Fruit fly (Drosophila melanogaster) whole organism, embryonic: ENCODE data around the gene CG13457.

Source experiments
- Blimp-1 ChIP-seq: fragments of 200-800 bp; sonication (Bioruptor generic); optimal IDR thresholded peaks from 3 replicates; lab custom pipeline; 2018; ENCODE audit warnings: missing biosample characterization, missing genetic modification characterization, mild to moderate bottlenecking, moderate library complexity, missing genetic modification reagents
- CG10979 ChIP-seq: fragments of 200-800 bp; sonication (Bioruptor generic); optimal IDR thresholded peaks from 2 replicates; lab custom pipeline; 2018; ENCODE audit warnings: missing biosample characterization, mild to moderate bottlenecking, missing genetic modification characterization, moderate library complexity
- CG11504 ChIP-seq: fragments of 200-800 bp; sonication (Bioruptor generic); optimal IDR thresholded peaks from 3 replicates; lab custom pipeline; 2019; ENCODE audit warnings: missing biosample characterization, mild to moderate bottlenecking, missing genetic modification characterization, moderate library complexity
- CG12071 ChIP-seq: fragments of 200-800 bp; sonication (Bioruptor generic); optimal IDR thresholded peaks from 3 replicates; lab custom pipeline; 2018; ENCODE audit warnings: missing biosample characterization, mild to moderate bottlenecking, missing genetic modification characterization
- CG12391 ChIP-seq: fragments of 200-800 bp; sonication (Bioruptor generic); optimal IDR thresholded peaks from 3 replicates; lab custom pipeline; 2018; ENCODE audit warnings: missing biosample characterization, mild to moderate bottlenecking, missing genetic modification characterization, moderate library complexity
- CG13296 ChIP-seq: fragments of 200-800 bp; sonication (Bioruptor generic); optimal IDR thresholded peaks from 3 replicates; lab custom pipeline; 2018; ENCODE audit warnings: missing biosample characterization, mild to moderate bottlenecking, missing genetic modification characterization
- CG13424 ChIP-seq: fragments of 200-800 bp; sonication (Bioruptor generic); optimal IDR thresholded peaks from 2 replicates; lab custom pipeline; 2019; ENCODE audit warnings: missing biosample characterization, mild to moderate bottlenecking, missing genetic modification characterization, moderate library complexity
- CG15269 ChIP-seq: fragments of 200-800 bp; sonication (Bioruptor generic); optimal IDR thresholded peaks from 2 replicates; lab custom pipeline; 2018; ENCODE audit warnings: missing biosample characterization, mild to moderate bottlenecking, missing genetic modification characterization, moderate library complexity
- CG15601 ChIP-seq: fragments of 200-800 bp; sonication (Bioruptor generic); optimal IDR thresholded peaks from 3 replicates; lab custom pipeline; 2019; ENCODE audit warnings: missing biosample characterization, mild to moderate bottlenecking, missing genetic modification characterization, moderate library complexity
- CG16815 ChIP-seq: fragments of 200-800 bp; sonication (Bioruptor generic); optimal IDR thresholded peaks from 3 replicates; lab custom pipeline; 2017; ENCODE audit warnings: missing biosample characterization, mild to moderate bottlenecking, missing genetic modification characterization
- CG17385 ChIP-seq: fragments of 200-800 bp; sonication (Bioruptor generic); optimal IDR thresholded peaks from 3 replicates; lab custom pipeline; 2018; ENCODE audit warnings: missing biosample characterization, mild to moderate bottlenecking, missing genetic modification characterization
- CG18262 ChIP-seq: fragments of 200-800 bp; optimal IDR thresholded peaks from 3 replicates; lab custom pipeline; 2019; ENCODE audit warnings: missing biosample characterization, mild to moderate bottlenecking, missing genetic modification characterization, moderate library complexity
- CG2199 ChIP-seq: fragments of 200-800 bp; sonication (Bioruptor generic); IDR thresholded peaks from 3 replicates; pipeline ENCODE4 v1.3.6; 2022; ENCODE audit warnings: missing biosample characterization, missing genetic modification characterization
- CG2712 ChIP-seq: fragments of 200-800 bp; optimal IDR thresholded peaks from 3 replicates; lab custom pipeline; 2019; ENCODE audit warnings: missing biosample characterization, mild to moderate bottlenecking, missing genetic modification characterization, moderate library complexity
- CG31441 ChIP-seq: fragments of 200-800 bp; sonication (Bioruptor generic); IDR thresholded peaks from 2 replicates; pipeline ENCODE4 v1.3.6; 2022; ENCODE audit warnings: missing biosample characterization, missing genetic modification characterization
- CG7556 ChIP-seq: fragments of 200-800 bp; sonication (Bioruptor generic); optimal IDR thresholded peaks from 2 replicates; lab custom pipeline; 2017; ENCODE audit warnings: missing biosample characterization, mild to moderate bottlenecking, missing genetic modification characterization
- CoRest ChIP-seq: fragments of 200-800 bp; sonication (Bioruptor generic); optimal IDR thresholded peaks from 3 replicates; lab custom pipeline; 2018; ENCODE audit warnings: missing biosample characterization, mild to moderate bottlenecking, missing genetic modification characterization, moderate library complexity
- D19A ChIP-seq: fragments of 200-800 bp; optimal IDR thresholded peaks from 3 replicates; lab custom pipeline; 2019; ENCODE audit warnings: missing biosample characterization, mild to moderate bottlenecking, missing genetic modification characterization, moderate library complexity
- Dek ChIP-seq: fragments of 200-800 bp; sonication (Bioruptor generic); optimal IDR thresholded peaks from 3 replicates; lab custom pipeline; 2019; ENCODE audit warnings: missing biosample characterization, mild to moderate bottlenecking, missing genetic modification characterization, moderate library complexity
- Hr51 ChIP-seq, 2 experiments: fragments of 200-800 bp; sonication (Bioruptor generic); optimal IDR thresholded peaks; 2 replicates in 1 of 2; 3 replicates in 1 of 2; lab custom pipeline; 2016 to 2018; ENCODE audit warnings: missing biosample characterization in 2 of 2, missing genetic modification characterization in 2 of 2, mild to moderate bottlenecking in 1 of 2, moderate library complexity in 1 of 2
- Hr78 ChIP-seq, 2 experiments: fragments of 200-800 bp in 1 of 2; fragments of >200 bp in 1 of 2; sonication (Bioruptor generic) in 1 of 2; optimal IDR thresholded peaks; 2 replicates each; lab custom pipeline; 2017 to 2019; ENCODE audit warnings: missing biosample characterization in 2 of 2, missing genetic modification characterization in 2 of 2, mild to moderate bottlenecking in 1 of 2, moderate library complexity in 1 of 2
- MBD-R2 ChIP-seq: fragments of 200-800 bp; sonication (Bioruptor generic); IDR thresholded peaks from 2 replicates; pipeline ENCODE4 v1.3.6; 2022; ENCODE audit warnings: missing biosample characterization, missing genetic modification characterization
- Meics ChIP-seq: fragments of 200-800 bp; sonication (Bioruptor generic); optimal IDR thresholded peaks from 2 replicates; lab custom pipeline; 2017; ENCODE audit warnings: missing biosample characterization, mild to moderate bottlenecking, missing genetic modification characterization
- Nf-YC ChIP-seq: fragments of 200-800 bp; optimal IDR thresholded peaks from 3 replicates; lab custom pipeline; 2019; ENCODE audit warnings: missing biosample characterization, mild to moderate bottlenecking, missing genetic modification characterization, moderate library complexity
- Oli ChIP-seq: fragments of 200-800 bp; sonication (Bioruptor generic); optimal IDR thresholded peaks from 2 replicates; lab custom pipeline; 2018; ENCODE audit warnings: missing biosample characterization, mild to moderate bottlenecking, missing genetic modification characterization, moderate library complexity
- PHDP ChIP-seq: fragments of 200-800 bp; sonication (Bioruptor generic); optimal IDR thresholded peaks from 3 replicates; lab custom pipeline; 2018; ENCODE audit warnings: missing biosample characterization, mild to moderate bottlenecking, missing genetic modification characterization, moderate library complexity
- Sox102F ChIP-seq: fragments of 200-800 bp; sonication (Bioruptor generic); optimal IDR thresholded peaks from 2 replicates; lab custom pipeline; 2018; ENCODE audit warnings: missing biosample characterization, mild to moderate bottlenecking, missing genetic modification characterization, moderate library complexity
- ac ChIP-seq: fragments of 200-800 bp; sonication (Bioruptor generic); optimal IDR thresholded peaks from 3 replicates; lab custom pipeline; 2017; ENCODE audit warnings: missing biosample characterization, mild to moderate bottlenecking, missing genetic modification characterization
- bsh ChIP-seq, 2 experiments: fragments of 200-800 bp; sonication (Bioruptor generic); optimal IDR thresholded peaks; 2 replicates each; lab custom pipeline; 2017 to 2018; ENCODE audit warnings: mild to moderate bottlenecking in 2 of 2, missing biosample characterization in 2 of 2, missing genetic modification characterization in 2 of 2, moderate library complexity in 1 of 2
- cato ChIP-seq: fragments of 200-800 bp; sonication (Bioruptor generic); optimal IDR thresholded peaks from 2 replicates; lab custom pipeline; 2016; ENCODE audit warnings: missing biosample characterization, missing genetic modification characterization, borderline replicate concordance
- chn ChIP-seq: fragments of 200-800 bp; sonication (Bioruptor generic); optimal IDR thresholded peaks from 2 replicates; lab custom pipeline; 2016; ENCODE audit warnings: missing biosample characterization, missing genetic modification characterization
- dmrt99B ChIP-seq: fragments of 200-800 bp; sonication (Bioruptor generic); optimal IDR thresholded peaks from 2 replicates; lab custom pipeline; 2018; ENCODE audit warnings: missing biosample characterization, mild to moderate bottlenecking, missing genetic modification characterization, moderate library complexity
- gcm ChIP-seq: fragments of 200-800 bp; sonication (Bioruptor generic); optimal IDR thresholded peaks from 2 replicates; lab custom pipeline; 2019; ENCODE audit warnings: missing biosample characterization, mild to moderate bottlenecking, missing genetic modification characterization, moderate library complexity
- gem ChIP-seq: fragments of 200-800 bp; sonication (Bioruptor generic); optimal IDR thresholded peaks from 2 replicates; lab custom pipeline; 2019; ENCODE audit warnings: missing biosample characterization, mild to moderate bottlenecking, missing genetic modification characterization, moderate library complexity
- grau ChIP-seq: fragments of 200-800 bp; optimal IDR thresholded peaks from 3 replicates; lab custom pipeline; 2019; ENCODE audit warnings: missing biosample characterization, mild to moderate bottlenecking, missing genetic modification characterization, moderate library complexity
- gsb-n ChIP-seq: fragments of 200-800 bp; sonication (Bioruptor generic); optimal IDR thresholded peaks from 3 replicates; lab custom pipeline; 2018; ENCODE audit warnings: missing biosample characterization, mild to moderate bottlenecking, missing genetic modification characterization
- mirr ChIP-seq: fragments of 200-800 bp; sonication (Bioruptor generic); optimal IDR thresholded peaks from 3 replicates; lab custom pipeline; 2018; ENCODE audit warnings: missing biosample characterization, mild to moderate bottlenecking, missing genetic modification characterization
- phol ChIP-seq: fragments of 200-800 bp; sonication (Bioruptor generic); optimal IDR thresholded peaks from 3 replicates; lab custom pipeline; 2018; ENCODE audit warnings: missing biosample characterization, mild to moderate bottlenecking, missing genetic modification characterization, moderate library complexity
- row ChIP-seq: fragments of 200-800 bp; sonication (Bioruptor generic); IDR thresholded peaks from 3 replicates; pipeline ENCODE4 v1.3.6; 2022; ENCODE audit warnings: missing biosample characterization, missing genetic modification characterization
- sd ChIP-seq: fragments of 200-800 bp; sonication (Bioruptor generic); optimal IDR thresholded peaks from 3 replicates; lab custom pipeline; 2018; ENCODE audit warnings: missing biosample characterization, mild to moderate bottlenecking, missing genetic modification characterization, moderate library complexity
- sima ChIP-seq: fragments of 200-800 bp; sonication (Bioruptor generic); optimal IDR thresholded peaks from 2 replicates; lab custom pipeline; 2016; ENCODE audit warnings: missing biosample characterization, missing genetic modification characterization
- sr ChIP-seq: fragments of 200-800 bp; sonication (Bioruptor generic); IDR thresholded peaks from 3 replicates; pipeline ENCODE4 v1.3.6; 2022; ENCODE audit warnings: missing biosample characterization, missing genetic modification characterization
- stwl ChIP-seq: fragments of 200-800 bp; sonication (Bioruptor generic); optimal IDR thresholded peaks from 3 replicates; lab custom pipeline; 2018; ENCODE audit warnings: missing biosample characterization, mild to moderate bottlenecking, missing genetic modification characterization, moderate library complexity
- sug ChIP-seq: fragments of 200-800 bp; optimal IDR thresholded peaks from 2 replicates; lab custom pipeline; 2019; ENCODE audit warnings: missing biosample characterization, mild to moderate bottlenecking, missing genetic modification characterization, moderate library complexity
- tap ChIP-seq: fragments of 200-800 bp; optimal IDR thresholded peaks from 3 replicates; lab custom pipeline; 2019; ENCODE audit warnings: missing biosample characterization, mild to moderate bottlenecking, missing genetic modification characterization, moderate library complexity
- unpg ChIP-seq: fragments of 200-800 bp; sonication (Bioruptor generic); optimal IDR thresholded peaks from 3 replicates; lab custom pipeline; 2018; ENCODE audit warnings: missing biosample characterization, mild to moderate bottlenecking, missing genetic modification characterization, moderate library complexity
- wdn ChIP-seq: fragments of 200-800 bp; sonication (Bioruptor generic); IDR thresholded peaks from 2 replicates; pipeline ENCODE4 v1.3.6; 2022; ENCODE audit warnings: missing biosample characterization, missing genetic modification characterization

The CG13457 gene

DNA sequence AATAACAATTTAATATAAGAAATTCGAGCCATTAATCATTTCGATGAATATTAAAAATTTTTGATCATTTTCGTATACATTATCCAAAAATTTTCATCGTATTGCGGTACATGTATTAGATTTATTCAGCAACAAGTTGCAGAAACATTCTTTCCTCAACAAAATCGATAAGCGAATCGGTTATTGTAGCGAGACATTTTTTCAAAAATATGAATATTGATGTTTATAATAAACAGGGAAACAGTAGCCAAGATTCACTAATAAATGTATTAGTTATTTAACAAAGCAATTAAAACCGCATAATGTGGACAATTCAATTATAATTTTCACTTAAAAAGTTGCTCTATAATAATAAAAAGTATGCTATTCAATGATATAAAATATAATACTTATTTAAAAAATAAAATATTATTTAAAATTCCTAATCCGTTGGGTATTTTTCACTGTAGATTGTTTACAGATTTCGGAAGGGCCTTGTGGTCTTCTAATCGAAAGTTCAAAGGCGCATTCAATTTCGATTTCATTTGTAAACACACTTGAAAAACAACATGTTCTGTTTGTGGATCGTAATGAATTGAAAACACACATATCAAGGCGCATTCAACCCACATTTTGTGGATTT lies 42.0 kb downstream of the CG13457 start (continued):
- peak; percentile 55 for TF ChIP-seq CG12391 (tag; lab: Kevin White, UChicago)
- TF ChIP-seq unpg (GFP tag; lab: Kevin White, UChicago): peak; percentile 40
- peak; percentile 57 for TF ChIP-seq CG18262 (tag; lab: Kevin White, UChicago)
- TF ChIP-seq sima (GFP tag; lab: Kevin White, UChicago): no peak
- TF ChIP-seq gcm (GFP tag; lab: Kevin White, UChicago): peak; percentile 7
- no peak for TF ChIP-seq CG12071
- TF ChIP-seq Hr51 (GFP tag; optimal IDR thresholded peaks at IDR 0.05; lab: Kevin White, UChicago): peak in 1 of 2 experiments; percentile 65
- peak; percentile 5 for TF ChIP-seq Oli (tag; lab: Kevin White, UChicago)
- TF ChIP-seq chn (GFP tag; lab: Kevin White, UChicago): no peak
- peak; percentile 48 for TF ChIP-seq CG31441
- TF ChIP-seq sr: no peak
- peak; percentile 46 for TF ChIP-seq Sox102F (GFP tag; lab: Kevin White, UChicago)
- peak; percentile 63 for TF ChIP-seq CG2712
- peak; percentile 42 for TF ChIP-seq dmrt99B (tag; lab: Kevin White, UChicago)
- TF ChIP-seq PHDP (tag; lab: Kevin White, UChicago): peak; percentile 53
- TF ChIP-seq ac (GFP tag; lab: Kevin White, UChicago): no peak
- peak; percentile 14 for TF ChIP-seq sd (tag; lab: Kevin White, UChicago)
- TF ChIP-seq CG13424: peak; percentile 56
- TF ChIP-seq cato: no peak
- TF ChIP-seq phol: peak; percentile 24
- TF ChIP-seq CG15269 (tag; lab: Kevin White, UChicago): peak; percentile 56
- TF ChIP-seq Dek: peak; percentile 36
- peak; percentile 32 for TF ChIP-seq D19A (tag; lab: Kevin White, UChicago)
- peak in 1 of 2 experiments; percentile 33 for TF ChIP-seq Hr78 (GFP tag; optimal IDR thresholded peaks at IDR 0.05; lab: Kevin White, UChicago)
- TF ChIP-seq CG10979 (tag; lab: Kevin White, UChicago): peak; percentile 27
- peak; percentile 23 for TF ChIP-seq Nf-YC (tag; lab: Kevin White, UChicago)
- peak; percentile 57 for TF ChIP-seq CG15601
- TF ChIP-seq mirr (GFP tag; lab: Kevin White, UChicago): no peak
- no peak for TF ChIP-seq wdn (GFP tag; lab: Robert Waterston, UW)
- peak; percentile 17 for TF ChIP-seq CG7556 (GFP tag; lab: Kevin White, UChicago)
- peak; percentile 82 for TF ChIP-seq Blimp-1
- peak; percentile 39 for TF ChIP-seq sug (tag; lab: Kevin White, UChicago)
- peak; percentile 10 for TF ChIP-seq CG17385 (GFP tag; lab: Kevin White, UChicago)
- peak; percentile 62 for TF ChIP-seq gem (tag; lab: Kevin White, UChicago)
- TF ChIP-seq stwl: peak; percentile 4
- TF ChIP-seq CoRest (tag; lab: Kevin White, UChicago): peak; percentile 24
- TF ChIP-seq bsh (GFP tag; optimal IDR thresholded peaks at IDR 0.05; lab: Kevin White, UChicago): peak in 1 of 2 experiments; percentile 44
- peak; percentile 61 for TF ChIP-seq grau (tag; lab: Kevin White, UChicago)
- TF ChIP-seq gsb-n (tag; lab: Kevin White, UChicago): peak; percentile 3
- TF ChIP-seq Meics (GFP tag; lab: Kevin White, UChicago): peak; percentile 15
- no peak for TF ChIP-seq CG16815 (GFP tag; lab: Kevin White, UChicago)
- peak; percentile 18 for TF ChIP-seq CG13296
- peak; percentile 98 for TF ChIP-seq CG11504 (tag; lab: Kevin White, UChicago)
- peak; percentile 41; the same call in 2 of the 3 replicates for TF ChIP-seq row (GFP tag; lab: Robert Waterston, UW)
- no peak for TF ChIP-seq CG2199 (GFP tag; lab: Robert Waterston, UW)
- TF ChIP-seq MBD-R2 (GFP tag; lab: Robert Waterston, UW): no peak
- peak; percentile 43 for TF ChIP-seq tap (tag; lab: Kevin White, UChicago)
